Fruit fly (Drosophila melanogaster): ENCODE results near the gene CG4586.

Gene CG4586

dm6 chrX:6985980-6986827 is 16.5 kb downstream of the CG4586 start, which contains the start of gene bou:
bou (plus strand) TSS chrX:6986486.
- TF ChIP-seq CG17801 (GFP tag; optimal IDR thresholded peaks at IDR 0.05; ENCODE audit: partially characterized antibody) = peak; percentile 11

- no peak for TF ChIP-seq CG17801 (GFP tag; optimal IDR thresholded peaks at IDR 0.05; ENCODE audit: partially characterized antibody)
Observed at dm6 chrX:6987091-6987490, 17.4 kb downstream of the CG4586 start.

dm6 chrX:6988082-6988481 is 18.4 kb downstream of the CG4586 start:
- no peak for TF ChIP-seq CG17801 (GFP tag; optimal IDR thresholded peaks at IDR 0.05; ENCODE audit: partially characterized antibody)

- no peak for TF ChIP-seq CG17801 (GFP tag; optimal IDR thresholded peaks at IDR 0.05; ENCODE audit: partially characterized antibody)
Observed at dm6 chrX:6988632-6989338, 19.1 kb downstream of the CG4586 start.

dm6 chrX:6990105-6990504 is 20.4 kb downstream of the CG4586 start:
- no peak for TF ChIP-seq CG17801 (GFP tag; optimal IDR thresholded peaks at IDR 0.05; ENCODE audit: partially characterized antibody)

dm6 chrX:6991286-6991685 is 21.6 kb downstream of the CG4586 start, which contains the start of gene ogre:
ogre (minus strand) TSS chrX:6991318.
- no peak for TF ChIP-seq CG17801 (GFP tag; optimal IDR thresholded peaks at IDR 0.05; ENCODE audit: partially characterized antibody)

dm6 chrX:6993350-6993749 is 23.6 kb downstream of the CG4586 start, which contains the start of gene Inx7:
Inx7 (minus strand) TSS chrX:6993612.
- no peak for TF ChIP-seq CG17801 (GFP tag; optimal IDR thresholded peaks at IDR 0.05; ENCODE audit: partially characterized antibody)

- TF ChIP-seq CG17801 (GFP tag; optimal IDR thresholded peaks at IDR 0.05; ENCODE audit: partially characterized antibody) = peak; percentile 35
Observed at dm6 chrX:6993753-6994152, 24.0 kb downstream of the CG4586 start.

- no peak for TF ChIP-seq CG17801 (GFP tag; optimal IDR thresholded peaks at IDR 0.05; ENCODE audit: partially characterized antibody)
Observed at dm6 chrX:6994473-6995179, 24.9 kb downstream of the CG4586 start.

dm6 chrX:6995258-6995657 is 25.5 kb downstream of the CG4586 start:
- TF ChIP-seq CG17801 (GFP tag; optimal IDR thresholded peaks at IDR 0.05; ENCODE audit: partially characterized antibody) = no peak

- no peak for TF ChIP-seq CG17801 (GFP tag; optimal IDR thresholded peaks at IDR 0.05; ENCODE audit: partially characterized antibody)
Observed at dm6 chrX:6996130-6996529, 26.4 kb downstream of the CG4586 start.

- TF ChIP-seq CG17801 (GFP tag; optimal IDR thresholded peaks at IDR 0.05; ENCODE audit: partially characterized antibody) = no peak
Observed at dm6 chrX:6996965-6997652, 27.4 kb downstream of the CG4586 start.

- TF ChIP-seq CG17801 (GFP tag; optimal IDR thresholded peaks at IDR 0.05; ENCODE audit: partially characterized antibody) = peak; percentile 22
Observed at dm6 chrX:6997653-6998491, 28.2 kb downstream of the CG4586 start.

dm6 chrX:6998492-6998852 is 28.8 kb downstream of the CG4586 start, which contains the start of gene Inx2:
Inx2 (plus strand) TSS chrX:6998672.
- TF ChIP-seq CG17801 (GFP tag; optimal IDR thresholded peaks at IDR 0.05; ENCODE audit: partially characterized antibody) = peak; percentile 85
